Fruit fly (Drosophila melanogaster): ENCODE results near the gene Cbs.

- TF ChIP-seq fru (GFP tag; optimal IDR thresholded peaks at IDR 0.05) = no peak
- no peak for TF ChIP-seq Dfd (GFP tag; optimal IDR thresholded peaks at IDR 0.05)
- TF ChIP-seq foxo (GFP tag; optimal IDR thresholded peaks at IDR 0.05) = peak in 1 of 2 experiments; percentile 39
- TF ChIP-seq sage (GFP tag; optimal IDR thresholded peaks at IDR 0.05) = no peak
- TF ChIP-seq OdsH (GFP tag; optimal IDR thresholded peaks at IDR 0.05) = no peak
- TF ChIP-seq psq (GFP tag; optimal IDR thresholded peaks at IDR 0.05) = peak; percentile 9
- TF ChIP-seq N (GFP tag; optimal IDR thresholded peaks at IDR 0.05) = no peak
- no peak for TF ChIP-seq usp (GFP tag; optimal IDR thresholded peaks at IDR 0.05)
- TF ChIP-seq CrebA (GFP tag; optimal IDR thresholded peaks at IDR 0.05; ENCODE audit: borderline replicate concordance) = no peak
Observed at dm6 chrX:21044831-21045447, at the start of gene Cbs.

Data from whole organism, wandering third instar larva.